Worm (Caenorhabditis elegans) whole organism, young adult: ENCODE data around the gene Y51H4A.941.

Experiments
- Y67H2A.10 ChIP-seq: fragments of 200-800 bp; sonication (Bioruptor generic); conservative IDR thresholded peaks from 2 replicates; pipeline ENCODE4 v1.3.6; 2022; ENCODE audit warnings: missing genetic modification reagents, missing genetic modification characterization, missing compliant biosample characterization
- Y79H2A.3 ChIP-seq: fragments of 200-800 bp; sonication (Bioruptor generic); conservative IDR thresholded peaks from 2 replicates; pipeline ENCODE4 v1.3.6; 2022; ENCODE audit warnings: missing genetic modification reagents, missing genetic modification characterization, missing compliant biosample characterization
- Y95B8A.8 ChIP-seq: fragments of 200-800 bp; sonication (Bioruptor generic); IDR thresholded peaks from 2 replicates; pipeline ENCODE4 v1.3.6; 2022; ENCODE audit warnings: missing genetic modification reagents, missing genetic modification characterization, missing compliant biosample characterization
- ZK185.1 ChIP-seq: sonication (generic microtip); optimal IDR thresholded peaks from 2 replicates; lab custom pipeline; 2016; ENCODE audit warnings: mild to moderate bottlenecking, missing genetic modification characterization, missing compliant biosample characterization; ENCODE audit not compliant: poor library complexity, severe bottlenecking
- atf-7 ChIP-seq: sonication (generic microtip); optimal IDR thresholded peaks from 2 replicates; lab custom pipeline; 2017; ENCODE audit warnings: mild to moderate bottlenecking, missing genetic modification characterization, missing compliant biosample characterization
- ceh-40 ChIP-seq: fragments of 200-800 bp; sonication (Bioruptor generic); IDR thresholded peaks from 2 replicates; pipeline ENCODE4 v1.3.6; 2022; ENCODE audit warnings: missing genetic modification characterization, missing compliant biosample characterization
- ets-4 ChIP-seq: fragments of 200-800 bp; sonication (Bioruptor generic); optimal IDR thresholded peaks from 2 replicates; lab custom pipeline; 2018; ENCODE audit warnings: mild to moderate bottlenecking, missing genetic modification characterization, missing compliant biosample characterization
- hlh-26 ChIP-seq: fragments of 200-800 bp; sonication (Bioruptor generic); conservative IDR thresholded peaks from 2 replicates; pipeline ENCODE4 v1.3.6; 2022; ENCODE audit warnings: missing genetic modification reagents, missing genetic modification characterization, missing compliant biosample characterization
- lag-1 ChIP-seq: fragments of 200-800 bp; sonication (Bioruptor generic); IDR thresholded peaks from 2 replicates; pipeline ENCODE4 v1.3.6; 2022; ENCODE audit warnings: missing genetic modification reagents, missing genetic modification characterization, missing compliant biosample characterization
- nhr-90 ChIP-seq: sonication (generic microtip); optimal IDR thresholded peaks from 2 replicates; lab custom pipeline; 2016; ENCODE audit warnings: missing genotype, mild to moderate bottlenecking, missing genetic modification characterization, missing compliant biosample characterization
- pbrm-1 ChIP-seq: fragments of 200-800 bp; sonication (Bioruptor generic); IDR thresholded peaks from 2 replicates; pipeline ENCODE4 v1.3.6; 2022; ENCODE audit warnings: missing genetic modification reagents, missing genetic modification characterization, missing compliant biosample characterization
- snpc-4 ChIP-seq, 5 experiments: fragments of 150-350 bp in 1 of 5; sonication (generic microtip) in 4 of 5; optimal IDR thresholded peaks; 2 replicates each; lab custom pipeline; 2014 to 2018; ENCODE audit warnings: missing genetic modification characterization in 5 of 5, missing biosample characterization in 3 of 5, antibody characterized with exemption in 2 of 5, mild to moderate bottlenecking in 2 of 5, missing compliant biosample characterization in 2 of 5, missing genotype in 2 of 5, moderate library complexity in 2 of 5, missing genetic modification reagents in 1 of 5
- unc-62 ChIP-seq: fragments of 150-350 bp; optimal IDR thresholded peaks from 2 replicates; lab custom pipeline; 2014; ENCODE audit warnings: missing biosample characterization, missing genetic modification reagents, missing genetic modification characterization
- ztf-3 ChIP-seq: fragments of 200-800 bp; sonication (Bioruptor generic); optimal IDR thresholded peaks from 2 replicates; lab custom pipeline; 2018; ENCODE audit warnings: mild to moderate bottlenecking, missing genetic modification characterization, missing compliant biosample characterization

- TF ChIP-seq snpc-4 (GFP tag; optimal IDR thresholded peaks at IDR 0.05; lab: Kevin White, UChicago) (no peak), snpc-4 (tag; optimal IDR thresholded peaks at IDR 0.05; lab: Kevin White, UChicago) (no peak), Y67H2A.10 (GFP tag; lab: Robert Waterston, UW) (no peak), hlh-26 (no peak), lag-1 (GFP tag; lab: Robert Waterston, UW) (no peak), atf-7 (tag; lab: Kevin White, UChicago) (no peak), nhr-90 (tag; lab: Kevin White, UChicago) (no peak), ets-4 (GFP tag; lab: Kevin White, UChicago) (no peak), Y95B8A.8 (no peak), ztf-3 (no peak), ZK185.1 (tag; lab: Kevin White, UChicago) (no peak), ceh-40 (GFP tag; lab: Robert Waterston, UW) (no peak), pbrm-1 (GFP tag; lab: Robert Waterston, UW) (no peak), Y79H2A.3 (GFP tag; lab: Robert Waterston, UW) (no peak), unc-62 (GFP tag; lab: Kevin White, UChicago) (no peak)
Observed at ce11 chrIV:16720412-16720811, 25.9 kb upstream of the Y51H4A.941 start, which contains the start of gene Y51H4A.22.
